Fruit fly (Drosophila melanogaster) whole organism, pupa: ENCODE results near the gene tai.

Experiments
- CG12605 ChIP-seq: fragments of 200-800 bp; sonication (Bioruptor generic); IDR thresholded peaks from 2 replicates; pipeline ENCODE4 v1.3.6; 2022; ENCODE audit warnings: missing biosample characterization, missing genetic modification characterization
- CG14655 ChIP-seq: fragments of 200-800 bp; sonication (Bioruptor generic); optimal IDR thresholded peaks from 3 replicates; lab custom pipeline; 2017; ENCODE audit warnings: mild to moderate bottlenecking, missing biosample characterization, missing genetic modification reagents, missing genetic modification characterization
- CG15710 ChIP-seq: fragments of 200-800 bp; sonication (Bioruptor generic); optimal IDR thresholded peaks from 2 replicates; lab custom pipeline; 2018; ENCODE audit warnings: missing biosample characterization, mild to moderate bottlenecking, missing genetic modification characterization, moderate library complexity
- CG17806 ChIP-seq: fragments of 200-800 bp; sonication (Bioruptor generic); optimal IDR thresholded peaks from 2 replicates; lab custom pipeline; 2018; ENCODE audit warnings: missing biosample characterization, mild to moderate bottlenecking, missing genetic modification characterization, moderate library complexity
- CG32121 ChIP-seq: fragments of 200-800 bp; sonication (Bioruptor generic); IDR thresholded peaks from 2 replicates; pipeline ENCODE4 v1.3.6; 2022; ENCODE audit warnings: missing biosample characterization, missing genetic modification characterization
- CG4496 ChIP-seq: fragments of 200-800 bp; sonication (Bioruptor generic); IDR thresholded peaks from 3 replicates; pipeline ENCODE4 v1.3.6; 2022; ENCODE audit warnings: missing biosample characterization, missing genetic modification characterization
- CG8159 ChIP-seq: fragments of 200-800 bp; sonication (Bioruptor generic); optimal IDR thresholded peaks from 3 replicates; lab custom pipeline; 2018; ENCODE audit warnings: missing biosample characterization, mild to moderate bottlenecking, missing genetic modification characterization, moderate library complexity
- CG8301 ChIP-seq: fragments of 200-800 bp; sonication (Bioruptor generic); optimal IDR thresholded peaks from 2 replicates; lab custom pipeline; 2018; ENCODE audit warnings: missing biosample characterization, mild to moderate bottlenecking, missing genetic modification characterization
- CG9948 ChIP-seq: fragments of 200-800 bp; sonication (Bioruptor generic); optimal IDR thresholded peaks from 2 replicates; lab custom pipeline; 2018; ENCODE audit warnings: missing biosample characterization, mild to moderate bottlenecking, missing genetic modification characterization, moderate library complexity
- EcR ChIP-seq: fragments of 200-800 bp; sonication (Bioruptor generic); optimal IDR thresholded peaks from 3 replicates; lab custom pipeline; 2019; ENCODE audit warnings: missing biosample characterization, missing genetic modification characterization, mild to moderate bottlenecking, moderate library complexity, missing genetic modification reagents
- Ets98B ChIP-seq: fragments of 200-800 bp; sonication (Bioruptor generic); IDR thresholded peaks from 2 replicates; pipeline ENCODE4 v1.3.6; 2022; ENCODE audit warnings: missing biosample characterization, missing genetic modification characterization
- Pif1A ChIP-seq: fragments of 200-800 bp; sonication (Bioruptor generic); optimal IDR thresholded peaks from 3 replicates; lab custom pipeline; 2016; ENCODE audit warnings: missing biosample characterization, missing genetic modification characterization
- Snoo ChIP-seq: fragments of 200-800 bp; sonication (Bioruptor generic); optimal IDR thresholded peaks from 3 replicates; lab custom pipeline; 2017; ENCODE audit warnings: missing biosample characterization, mild to moderate bottlenecking, missing genetic modification characterization, inconsistent platforms
- fd96Ca ChIP-seq: fragments of 200-800 bp; sonication (Bioruptor generic); IDR thresholded peaks from 3 replicates; pipeline ENCODE4 v1.3.6; 2022; ENCODE audit warnings: missing biosample characterization, missing genetic modification characterization

DNA sequence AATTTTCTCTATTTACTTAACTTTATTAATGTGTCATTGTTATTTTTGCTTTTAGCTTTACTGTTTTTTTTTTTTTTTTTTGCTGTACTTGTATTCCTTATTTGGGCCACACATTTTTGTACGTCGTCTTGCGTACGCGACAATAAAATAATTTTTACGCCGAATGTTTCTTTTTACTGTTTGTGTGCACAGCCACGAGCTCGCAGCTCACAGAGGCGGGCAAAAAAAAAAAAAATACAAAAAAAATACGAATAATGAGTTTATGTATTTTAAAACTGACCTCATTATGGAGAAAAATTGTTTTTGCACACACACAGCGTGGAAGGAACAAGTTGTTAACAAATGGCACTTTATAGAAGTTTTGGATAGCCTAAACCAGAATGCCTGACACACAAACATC is 20.9 kb downstream of the tai start:
- no peak for TF ChIP-seq Snoo (tag; lab: Kevin White, UChicago)
- TF ChIP-seq fd96Ca (GFP tag; lab: Robert Waterston, UW), result no peak
- no peak for TF ChIP-seq CG8159 (tag; lab: Kevin White, UChicago)
- TF ChIP-seq CG14655, result no peak
- TF ChIP-seq CG8301, result no peak
- no peak for TF ChIP-seq CG32121 (GFP tag; lab: Robert Waterston, UW)
- no peak for TF ChIP-seq Ets98B
- TF ChIP-seq EcR (GFP tag; lab: Kevin White, UChicago), result no peak
- TF ChIP-seq CG9948, result no peak
- no peak for TF ChIP-seq Pif1A (GFP tag; lab: Kevin White, UChicago)
- no peak for TF ChIP-seq CG15710
- TF ChIP-seq CG4496 (GFP tag; lab: Robert Waterston, UW), result no peak
- no peak for TF ChIP-seq CG12605 (GFP tag; lab: Robert Waterston, UW)
- no peak for TF ChIP-seq CG17806
